Fruit fly (Drosophila melanogaster): Measurements from ENCODE around the gene CG13855.

Gene CG13855

DNA sequence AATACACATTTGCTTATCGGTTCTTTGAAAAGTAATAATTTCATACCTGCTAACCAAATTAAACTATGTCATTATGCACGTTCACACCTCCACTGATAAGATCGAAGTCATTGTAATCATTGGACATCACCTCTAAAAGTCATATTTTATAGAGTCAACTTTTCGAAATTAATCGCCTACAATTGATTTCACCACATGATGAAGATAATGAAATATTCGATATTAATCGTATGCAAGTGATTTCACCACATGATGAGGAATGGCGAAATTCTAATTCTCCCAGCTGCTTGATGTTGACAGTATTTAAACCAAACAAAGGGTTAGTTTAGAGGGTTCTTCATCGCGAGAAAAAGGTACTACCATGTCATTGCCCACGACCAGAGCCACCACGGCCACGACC, 30.1 kb upstream of the CG13855 start, which contains the start of gene CG18596 (continued):
- TF ChIP-seq tna (GFP tag; IDR thresholded peaks at IDR 0.05; ENCODE audit: partially characterized antibody) (peak; percentile 88), CG6791 (GFP tag; IDR thresholded peaks at IDR 0.05; ENCODE audit: partially characterized antibody) (peak; percentile 85), YL-1 (GFP tag; optimal IDR thresholded peaks at IDR 0.05) (peak; percentile 56), Med (GFP tag) (peak; percentile 55), hth (optimal IDR thresholded peaks at IDR 0.05) (no peak), Sry-δ (GFP tag; optimal IDR thresholded peaks at IDR 0.05) (peak; percentile 78), sisA (GFP tag; IDR thresholded peaks at IDR 0.05) (no peak), CG34422 (GFP tag; IDR thresholded peaks at IDR 0.05) (no peak), inv (GFP tag; IDR thresholded peaks at IDR 0.05; ENCODE audit: partially characterized antibody) (peak; percentile 88), peb (GFP tag; IDR thresholded peaks at IDR 0.05) (no peak), Opbp (GFP tag; IDR thresholded peaks at IDR 0.05; ENCODE audit: partially characterized antibody) (peak; percentile 86; the same call in 2 of the 3 replicates), HmgZ (tag; optimal IDR thresholded peaks at IDR 0.05) (no peak), chinmo (GFP tag; IDR thresholded peaks at IDR 0.05; ENCODE audit: partially characterized antibody) (peak; percentile 42; the same call in 2 of the 4 replicates), tin (GFP tag; optimal IDR thresholded peaks at IDR 0.05) (no peak), CoRest (tag; optimal IDR thresholded peaks at IDR 0.05) (peak; percentile 35), Dbx (GFP tag; IDR thresholded peaks at IDR 0.05) (no peak), jigr1 (GFP tag; IDR thresholded peaks at IDR 0.05) (no peak), CG2129 (GFP tag; IDR thresholded peaks at IDR 0.05; ENCODE audit: partially characterized antibody) (peak; percentile 95), seq (GFP tag; IDR thresholded peaks at IDR 0.05) (no peak), CG14710 (tag; optimal IDR thresholded peaks at IDR 0.05) (peak; percentile 43), CG8388 (GFP tag; optimal IDR thresholded peaks at IDR 0.05) (no peak), CG16813 (GFP tag; IDR thresholded peaks at IDR 0.05; ENCODE audit: partially characterized antibody) (peak; percentile 92), chm (GFP tag; IDR thresholded peaks at IDR 0.05) (0 out of 2 replicates have a peak, but pooled peaks have one; percentile 41), mam (GFP tag; optimal IDR thresholded peaks at IDR 0.05) (no peak), nerfin-2 (GFP tag; IDR thresholded peaks at IDR 0.05; ENCODE audit: partially characterized antibody) (peak; percentile 91), CG10267 (tag; optimal IDR thresholded peaks at IDR 0.05) (peak; percentile 33), Scr (GFP tag; IDR thresholded peaks at IDR 0.05; ENCODE audit: partially characterized antibody) (peak; percentile 98), Kr (GFP tag; optimal IDR thresholded peaks at IDR 0.05) (peak; percentile 38), Doc3 (GFP tag; IDR thresholded peaks at IDR 0.05; ENCODE audit: partially characterized antibody) (peak; percentile 96), MBD-R2 (GFP tag; IDR thresholded peaks at IDR 0.05) (peak; percentile 52; the same call in 1 of the 2 replicates), insv (GFP tag; optimal IDR thresholded peaks at IDR 0.05) (no peak), dmrt11E (tag; optimal IDR thresholded peaks at IDR 0.05) (no peak), CTCF (GFP tag; optimal IDR thresholded peaks at IDR 0.05) (peak; percentile 20), CG1792 (GFP tag; optimal IDR thresholded peaks at IDR 0.05) (no peak), gcm2 (GFP tag; optimal IDR thresholded peaks at IDR 0.05) (no peak), cas (GFP tag; IDR thresholded peaks at IDR 0.05) (no peak), Hmr (GFP tag; optimal IDR thresholded peaks at IDR 0.05) (no peak), sens (GFP tag) (no peak), repo (GFP tag; optimal IDR thresholded peaks at IDR 0.05) (no peak), Dp (GFP tag; optimal IDR thresholded peaks at IDR 0.05) (peak; percentile 80), phol (tag; optimal IDR thresholded peaks at IDR 0.05) (peak; percentile 67), tll (GFP tag; optimal IDR thresholded peaks at IDR 0.05) (peak in 1 of 2 experiments; percentile 82), amos (GFP tag; IDR thresholded peaks at IDR 0.05; ENCODE audit: partially characterized antibody) (peak; percentile 88), CG7745 (tag; optimal IDR thresholded peaks at IDR 0.05) (no peak), Ets97D (GFP tag; optimal IDR thresholded peaks at IDR 0.05) (peak; percentile 37), Aef1 (GFP tag; IDR thresholded peaks at IDR 0.05) (no peak), Dref (GFP tag; IDR thresholded peaks at IDR 0.05) (peak; percentile 64), Bgb (GFP tag; IDR thresholded peaks at IDR 0.05; ENCODE audit: partially characterized antibody) (peak; percentile 87), CG13287 (GFP tag; IDR thresholded peaks at IDR 0.05; ENCODE audit: partially characterized antibody) (peak; percentile 98), trem (tag; optimal IDR thresholded peaks at IDR 0.05) (peak; percentile 64)
